Fruit fly (Drosophila melanogaster): ENCODE results near the gene CG31680.

- TF ChIP-seq CG13204 (GFP tag; optimal IDR thresholded peaks at IDR 0.05) = no peak
- no peak for TF ChIP-seq D1 (tag; optimal IDR thresholded peaks at IDR 0.05)
- no peak for TF ChIP-seq Snoo (tag; optimal IDR thresholded peaks at IDR 0.05)
Measured at dm6 chr2L:20688722-20689121, 48.8 kb downstream of the CG31680 start.

Measured in whole organism, pupa.